Fruit fly (Drosophila melanogaster) whole organism, embryonic: ENCODE measurements around the gene CG8369.

ENCODE experiments used
- Atf6 ChIP-seq: fragments of 200-800 bp; sonication (Bioruptor generic); IDR thresholded peaks from 2 replicates; pipeline ENCODE4 v1.3.6; 2022; ENCODE audit warnings: missing biosample characterization, missing genetic modification characterization
- B-H2 ChIP-seq: fragments of 200-800 bp; sonication (Bioruptor generic); optimal IDR thresholded peaks from 2 replicates; lab custom pipeline; 2018; ENCODE audit warnings: missing biosample characterization, mild to moderate bottlenecking, missing genetic modification characterization
- CG10147 ChIP-seq: fragments of 200-800 bp; sonication (Bioruptor generic); optimal IDR thresholded peaks from 2 replicates; lab custom pipeline; 2019; ENCODE audit warnings: missing biosample characterization, mild to moderate bottlenecking, missing genetic modification characterization, moderate library complexity
- CG10431 ChIP-seq: fragments of 200-800 bp; sonication (Bioruptor generic); optimal IDR thresholded peaks from 3 replicates; lab custom pipeline; 2018; ENCODE audit warnings: missing biosample characterization, mild to moderate bottlenecking, missing genetic modification characterization
- CG11247 ChIP-seq: fragments of 200-800 bp; sonication (Bioruptor generic); IDR thresholded peaks from 2 replicates; pipeline ENCODE4 v1.3.6; 2022; ENCODE audit warnings: missing biosample characterization, missing genetic modification characterization
- CG12219 ChIP-seq: fragments of 200-800 bp; sonication (Bioruptor generic); optimal IDR thresholded peaks from 3 replicates; lab custom pipeline; 2018; ENCODE audit warnings: missing biosample characterization, mild to moderate bottlenecking, missing genetic modification characterization
- CG12769 ChIP-seq: fragments of 200-800 bp; sonication (Bioruptor generic); optimal IDR thresholded peaks from 2 replicates; lab custom pipeline; 2019; ENCODE audit warnings: missing biosample characterization, mild to moderate bottlenecking, missing genetic modification characterization, moderate library complexity
- CG13894 ChIP-seq: fragments of 200-800 bp; sonication (Bioruptor generic); optimal IDR thresholded peaks from 3 replicates; lab custom pipeline; 2018; ENCODE audit warnings: missing biosample characterization, mild to moderate bottlenecking, missing genetic modification characterization, moderate library complexity
- CG34376 ChIP-seq: fragments of 200-800 bp; sonication (Bioruptor generic); optimal IDR thresholded peaks from 2 replicates; lab custom pipeline; 2018; ENCODE audit warnings: missing biosample characterization, mild to moderate bottlenecking, missing genetic modification characterization
- CG6765 ChIP-seq: fragments of 200-800 bp; sonication (Bioruptor generic); optimal IDR thresholded peaks from 3 replicates; lab custom pipeline; 2017; ENCODE audit warnings: missing biosample characterization, mild to moderate bottlenecking, missing genetic modification characterization
- CG8290 ChIP-seq, 3 experiments: fragments of 200-800 bp; sonication (Bioruptor generic); optimal IDR thresholded peaks; 2 replicates each; lab custom pipeline; 2016 to 2019; ENCODE audit warnings: missing biosample characterization in 3 of 3, missing genetic modification characterization in 3 of 3, mild to moderate bottlenecking in 2 of 3, moderate library complexity in 1 of 3
- CG9932 ChIP-seq: fragments of 200-800 bp; sonication (Bioruptor generic); IDR thresholded peaks from 2 replicates; pipeline ENCODE4 v1.3.6; 2022; ENCODE audit warnings: missing biosample characterization, missing genetic modification characterization
- Dbx ChIP-seq: fragments of 200-800 bp; sonication (Bioruptor generic); IDR thresholded peaks from 3 replicates; pipeline ENCODE4 v1.3.6; 2022; ENCODE audit warnings: missing biosample characterization, missing genetic modification characterization
- Dll ChIP-seq: fragments of 200-800 bp; sonication (Bioruptor generic); IDR thresholded peaks from 4 replicates; pipeline ENCODE4 v1.3.6; 2022; ENCODE audit warnings: missing biosample characterization, missing genetic modification characterization; ENCODE audit not compliant: partially characterized antibody
- Dref ChIP-seq: fragments of 200-800 bp; sonication (Bioruptor generic); IDR thresholded peaks from 2 replicates; pipeline ENCODE4 v1.3.6; 2022; ENCODE audit warnings: missing biosample characterization, missing genetic modification characterization
- E2f2 ChIP-seq: fragments of 200-800 bp; sonication (Bioruptor generic); IDR thresholded peaks from 2 replicates; pipeline ENCODE4 v1.3.6; 2022; ENCODE audit warnings: missing biosample characterization, missing genetic modification characterization
- Ets65A ChIP-seq: fragments of 200-800 bp; sonication (Bioruptor generic); peaks from one replicate; lab custom pipeline; 2016; ENCODE audit warnings: missing biosample characterization, missing genetic modification characterization
- Fer1 ChIP-seq: fragments of 200-800 bp; sonication (Bioruptor generic); optimal IDR thresholded peaks from 2 replicates; lab custom pipeline; 2017; ENCODE audit warnings: missing biosample characterization, mild to moderate bottlenecking, missing genetic modification characterization
- Fer3 ChIP-seq: fragments of 200-800 bp; sonication (Bioruptor generic); optimal IDR thresholded peaks from 2 replicates; lab custom pipeline; 2018; ENCODE audit warnings: missing biosample characterization, mild to moderate bottlenecking, missing genetic modification characterization, moderate library complexity
- H2.0 ChIP-seq: fragments of 200-800 bp; sonication (Bioruptor generic); IDR thresholded peaks from 2 replicates; pipeline ENCODE4 v1.3.6; 2022; ENCODE audit warnings: missing biosample characterization, missing genetic modification characterization
- Hey ChIP-seq: fragments of 200-800 bp; sonication (Bioruptor generic); optimal IDR thresholded peaks from 3 replicates; lab custom pipeline; 2018; ENCODE audit warnings: missing biosample characterization, mild to moderate bottlenecking, missing genetic modification characterization
- Hmr ChIP-seq: fragments of 200-800 bp; sonication (Bioruptor generic); optimal IDR thresholded peaks from 3 replicates; lab custom pipeline; 2017; ENCODE audit warnings: mild to moderate bottlenecking, missing biosample characterization, missing genetic modification reagents, missing genetic modification characterization
- NFAT ChIP-seq: fragments of 200-800 bp; sonication (Bioruptor generic); IDR thresholded peaks from 2 replicates; pipeline ENCODE4 v1.3.6; 2022; ENCODE audit warnings: missing biosample characterization, missing genetic modification characterization
- Ptx1 ChIP-seq: fragments of 200-800 bp; sonication (Bioruptor generic); IDR thresholded peaks from 2 replicates; pipeline ENCODE4 v1.3.6; 2022; ENCODE audit warnings: missing biosample characterization, missing genetic modification characterization
- Vsx1 ChIP-seq: fragments of 200-800 bp; sonication (Bioruptor generic); optimal IDR thresholded peaks from 2 replicates; lab custom pipeline; 2017; ENCODE audit warnings: missing biosample characterization, mild to moderate bottlenecking, missing genetic modification characterization, missing genetic modification reagents
- abd-A ChIP-seq: fragments of 200-800 bp; sonication (Bioruptor generic); optimal IDR thresholded peaks from 3 replicates; lab custom pipeline; 2019; ENCODE audit warnings: missing biosample characterization, mild to moderate bottlenecking, missing genetic modification characterization, moderate library complexity
- bigmax ChIP-seq: fragments of 200-800 bp; sonication (Bioruptor generic); optimal IDR thresholded peaks from 2 replicates; lab custom pipeline; 2018; ENCODE audit warnings: missing biosample characterization, mild to moderate bottlenecking, missing genetic modification characterization
- caup ChIP-seq: fragments of 200-800 bp; sonication (Bioruptor generic); optimal IDR thresholded peaks from 3 replicates; lab custom pipeline; 2017; ENCODE audit warnings: missing biosample characterization, mild to moderate bottlenecking, missing genetic modification characterization, moderate library complexity; ENCODE audit not compliant: severe bottlenecking
- chinmo ChIP-seq: fragments of 200-800 bp; sonication (Bioruptor generic); IDR thresholded peaks from 4 replicates; pipeline ENCODE4 v1.3.6; 2022; ENCODE audit warnings: missing biosample characterization, missing genetic modification characterization; ENCODE audit not compliant: partially characterized antibody
- crol ChIP-seq: fragments of 200-800 bp; sonication (Bioruptor generic); IDR thresholded peaks from 2 replicates; pipeline ENCODE4 v1.3.6; 2022; ENCODE audit warnings: missing biosample characterization, missing genetic modification characterization
- cwo ChIP-seq: fragments of 200-800 bp; sonication (Bioruptor generic); optimal IDR thresholded peaks from 3 replicates; lab custom pipeline; 2017; ENCODE audit warnings: missing biosample characterization, missing genetic modification characterization, mild to moderate bottlenecking, moderate library complexity, missing genetic modification reagents
- ems ChIP-seq: fragments of 200-800 bp; sonication (Bioruptor generic); optimal IDR thresholded peaks from 3 replicates; lab custom pipeline; 2016; ENCODE audit warnings: missing biosample characterization, missing genetic modification characterization
- exex ChIP-seq: fragments of 200-800 bp; sonication (Bioruptor generic); optimal IDR thresholded peaks from 4 replicates; lab custom pipeline; 2018; ENCODE audit warnings: missing biosample characterization, mild to moderate bottlenecking, missing genetic modification characterization, moderate library complexity
- hkb ChIP-seq, 2 experiments: fragments of 200-800 bp in 1 of 2; fragments of >200 bp in 1 of 2; sonication (Bioruptor generic) in 1 of 2; IDR thresholded peaks in 1 of 2; optimal IDR thresholded peaks in 1 of 2; 2 replicates each; pipeline versions ENCODE4 v1.3.6 to Lab custom; 2017 to 2022; ENCODE audit warnings: missing biosample characterization in 1 of 2, missing genetic modification characterization in 1 of 2
- lola ChIP-seq, 3 experiments: fragments of >200 bp in 2 of 3; fragments of 200-800 bp in 1 of 3; sonication (Bioruptor generic) in 1 of 3; optimal IDR thresholded peaks; 2 replicates each; lab custom pipeline; 2017 to 2019; ENCODE audit warnings: missing biosample characterization in 3 of 3, missing genetic modification characterization in 3 of 3, mild to moderate bottlenecking in 1 of 3, moderate library complexity in 1 of 3
- nau ChIP-seq: fragments of 200-800 bp; sonication (Bioruptor generic); optimal IDR thresholded peaks from 3 replicates; lab custom pipeline; 2017; ENCODE audit warnings: missing biosample characterization, mild to moderate bottlenecking, missing genetic modification characterization, missing genetic modification reagents
- pita ChIP-seq: fragments of 200-800 bp; sonication (Bioruptor generic); optimal IDR thresholded peaks from 2 replicates; lab custom pipeline; 2017; ENCODE audit warnings: missing biosample characterization, mild to moderate bottlenecking, missing genetic modification characterization
- ranshi ChIP-seq: fragments of 200-800 bp; sonication (Bioruptor generic); IDR thresholded peaks from 2 replicates; pipeline ENCODE4 v1.3.6; 2022; ENCODE audit warnings: missing biosample characterization, missing genetic modification characterization
- rib ChIP-seq: fragments of 200-800 bp; sonication (Bioruptor generic); IDR thresholded peaks from 2 replicates; pipeline ENCODE4 v1.3.6; 2022; ENCODE audit warnings: missing biosample characterization, missing genetic modification characterization
- sd ChIP-seq: fragments of 200-800 bp; sonication (Bioruptor generic); optimal IDR thresholded peaks from 3 replicates; lab custom pipeline; 2018; ENCODE audit warnings: missing biosample characterization, mild to moderate bottlenecking, missing genetic modification characterization, moderate library complexity
- sens ChIP-seq: fragments of 200-800 bp; sonication (Bioruptor generic); peaks from one replicate; lab custom pipeline; 2016; ENCODE audit warnings: missing biosample characterization, missing genetic modification characterization
- so ChIP-seq: fragments of 200-800 bp; sonication (Bioruptor generic); IDR thresholded peaks from 3 replicates; pipeline ENCODE4 v1.3.6; 2022; ENCODE audit warnings: missing biosample characterization, missing genetic modification characterization
- tin ChIP-seq: fragments of 200-800 bp; sonication (Bioruptor generic); optimal IDR thresholded peaks from 3 replicates; lab custom pipeline; 2016; ENCODE audit warnings: missing biosample characterization, missing genetic modification characterization
- twi ChIP-seq: fragments of 200-800 bp; optimal IDR thresholded peaks from 2 replicates; lab custom pipeline; 2019; ENCODE audit warnings: missing biosample characterization, mild to moderate bottlenecking, missing genetic modification characterization, moderate library complexity
- zfh1 ChIP-seq: fragments of 200-800 bp; sonication (Bioruptor generic); IDR thresholded peaks from 3 replicates; pipeline ENCODE4 v1.3.6; 2022; ENCODE audit warnings: missing biosample characterization, missing genetic modification characterization

CG8369 gene

dm6 chr3R:8814029-8814647 is 7.7 kb upstream of the CG8369 start (continued):
- TF ChIP-seq tin (GFP tag; lab: Kevin White, UChicago) (no peak), CG12219 (GFP tag; lab: Kevin White, UChicago) (no peak), Dll (GFP tag; lab: Robert Waterston, UW) (no peak), CG12769 (tag; lab: Kevin White, UChicago) (peak; percentile 64), pita (GFP tag; lab: Kevin White, UChicago) (no peak), CG6765 (GFP tag; lab: Kevin White, UChicago) (peak; percentile 10), ranshi (no peak), CG8290 (GFP tag; optimal IDR thresholded peaks at IDR 0.05; lab: Kevin White, UChicago) (no peak), CG8290 (tag; optimal IDR thresholded peaks at IDR 0.05; lab: Kevin White, UChicago) (peak in 1 of 2 experiments; percentile 37), CG11247 (GFP tag; lab: Robert Waterston, UW) (no peak), Dbx (GFP tag; lab: Robert Waterston, UW) (0 out of 3 replicates have a peak, but pooled peaks have one; percentile 46), CG9932 (GFP tag; lab: Robert Waterston, UW) (0 out of 2 replicates have a peak, but pooled peaks have one; percentile 18), Hey (tag; lab: Kevin White, UChicago) (no peak), Fer1 (peak; percentile 36), E2f2 (GFP tag; lab: Robert Waterston, UW) (no peak), so (GFP tag; lab: Robert Waterston, UW) (no peak), Atf6 (GFP tag; lab: Robert Waterston, UW) (peak; percentile 49), CG34376 (GFP tag; lab: Kevin White, UChicago) (peak; percentile 72), hkb (optimal IDR thresholded peaks at IDR 0.05; lab: Kevin White, UChicago) (no peak), hkb (GFP tag; IDR thresholded peaks at IDR 0.05; lab: Robert Waterston, UW) (peak; percentile 49; the same call in 1 of the 2 replicates), CG10147 (peak; percentile 32), Dref (GFP tag; lab: Robert Waterston, UW) (no peak), Vsx1 (GFP tag; lab: Kevin White, UChicago) (peak; percentile 69), B-H2 (GFP tag; lab: Kevin White, UChicago) (peak; percentile 51), CG13894 (tag; lab: Kevin White, UChicago) (peak; percentile 76), zfh1 (0 out of 3 replicates have a peak, but pooled peaks have one; percentile 23), exex (peak; percentile 63), caup (GFP tag; lab: Kevin White, UChicago) (peak; percentile 12), twi (tag; lab: Kevin White, UChicago) (peak; percentile 82), rib (GFP tag; lab: Robert Waterston, UW) (peak; percentile 34; the same call in 1 of the 2 replicates), cwo (GFP tag; lab: Kevin White, UChicago) (peak; percentile 80), Fer3 (peak; percentile 13), ems (GFP tag; lab: Kevin White, UChicago) (no peak), Hmr (peak; percentile 12), sens (GFP tag; lab: Kevin White, UChicago) (peak; percentile 8), H2.0 (GFP tag; lab: Robert Waterston, UW) (no peak), Ptx1 (GFP tag; lab: Robert Waterston, UW) (no peak), bigmax (GFP tag; lab: Kevin White, UChicago) (peak; percentile 20), Ets65A (GFP tag; lab: Kevin White, UChicago) (no peak), nau (no peak), crol (GFP tag; lab: Robert Waterston, UW) (peak; percentile 89), NFAT (GFP tag; lab: Robert Waterston, UW) (peak; percentile 92), CG10431 (GFP tag; lab: Kevin White, UChicago) (no peak), lola (GFP tag; optimal IDR thresholded peaks at IDR 0.05; lab: Kevin White, UChicago) (no peak), abd-A (tag; lab: Kevin White, UChicago) (peak; percentile 51), chinmo (GFP tag; lab: Robert Waterston, UW) (0 out of 4 replicates have a peak, but pooled peaks have one; percentile 4), sd (tag; lab: Kevin White, UChicago) (peak; percentile 99)
